Worm (Caenorhabditis elegans): ENCODE measurements around the gene mib-1.

Gene mib-1

ce11 chrIII:11290554-11290953 lies at the start of gene mib-1, which contains the start of the genes gly-9 and smc-3:
mib-1 (minus strand) TSS chrIII:11290676.
gly-9 (minus strand) TSS chrIII:11290580.
smc-3 (plus strand) TSS chrIII:11290904.
- no peak for TF ChIP-seq pha-4 (tag; optimal IDR thresholded peaks at IDR 0.05)
- TF ChIP-seq ces-1 (GFP tag; optimal IDR thresholded peaks at IDR 0.05): peak; percentile 5
- TF ChIP-seq lin-13 (tag; optimal IDR thresholded peaks at IDR 0.05): peak; percentile 18
- TF ChIP-seq lsy-2 (tag; optimal IDR thresholded peaks at IDR 0.05): peak; percentile 6
- TF ChIP-seq nhr-237 (tag; optimal IDR thresholded peaks at IDR 0.05): peak; percentile 24
- TF ChIP-seq flh-1 (GFP tag; optimal IDR thresholded peaks at IDR 0.05): no peak

- TF ChIP-seq ztf-11 (tag; optimal IDR thresholded peaks at IDR 0.05): no peak
- TF ChIP-seq zip-8 (tag; optimal IDR thresholded peaks at IDR 0.05): no peak
- no peak for TF ChIP-seq lsy-2 (tag; optimal IDR thresholded peaks at IDR 0.05)
- TF ChIP-seq sem-2 (GFP tag; optimal IDR thresholded peaks at IDR 0.05): no peak
- TF ChIP-seq cnd-1 (tag; optimal IDR thresholded peaks at IDR 0.05): no peak
- TF ChIP-seq unc-39 (tag; optimal IDR thresholded peaks at IDR 0.05): no peak
- no peak for TF ChIP-seq tbx-8 (GFP tag; optimal IDR thresholded peaks at IDR 0.05)
- TF ChIP-seq unc-62 (GFP tag; optimal IDR thresholded peaks at IDR 0.05): no peak
- TF ChIP-seq mls-2 (tag; optimal IDR thresholded peaks at IDR 0.05): no peak
- no peak for TF ChIP-seq ceh-39 (tag; optimal IDR thresholded peaks at IDR 0.05)
- TF ChIP-seq snpc-4 (tag; optimal IDR thresholded peaks at IDR 0.05): no peak
- no peak for TF ChIP-seq elt-3 (tag; optimal IDR thresholded peaks at IDR 0.05)
- no peak for TF ChIP-seq mep-1 (tag; optimal IDR thresholded peaks at IDR 0.05)
- TF ChIP-seq flh-1 (GFP tag; optimal IDR thresholded peaks at IDR 0.05): no peak
- TF ChIP-seq ces-1 (GFP tag; optimal IDR thresholded peaks at IDR 0.05): no peak
- no peak for TF ChIP-seq lin-32 (GFP tag; optimal IDR thresholded peaks at IDR 0.05)
- TF ChIP-seq sptf-1 (tag; optimal IDR thresholded peaks at IDR 0.05): no peak
- TF ChIP-seq lin-13 (tag; optimal IDR thresholded peaks at IDR 0.05): no peak
- no peak for TF ChIP-seq nhr-12 (tag; optimal IDR thresholded peaks at IDR 0.05)
- no peak for TF ChIP-seq elt-1 (tag; optimal IDR thresholded peaks at IDR 0.05; ENCODE audit: borderline replicate concordance, insufficient read depth)
Measured at ce11 chrIII:11337627-11338026, 47.2 kb upstream of the mib-1 start.

- no peak for TF ChIP-seq nhr-12 (tag; optimal IDR thresholded peaks at IDR 0.05)
- no peak for TF ChIP-seq ztf-11 (tag; optimal IDR thresholded peaks at IDR 0.05)
- no peak for TF ChIP-seq drap-1 (GFP tag; optimal IDR thresholded peaks at IDR 0.05)
- TF ChIP-seq ceh-39 (tag; optimal IDR thresholded peaks at IDR 0.05): no peak
- no peak for TF ChIP-seq lin-13 (tag; optimal IDR thresholded peaks at IDR 0.05)
- no peak for TF ChIP-seq hlh-1 (tag; optimal IDR thresholded peaks at IDR 0.05)
- no peak for TF ChIP-seq snpc-4 (tag; optimal IDR thresholded peaks at IDR 0.05)
- TF ChIP-seq tbx-8 (GFP tag; optimal IDR thresholded peaks at IDR 0.05): no peak
- TF ChIP-seq unc-39 (tag; optimal IDR thresholded peaks at IDR 0.05): no peak
- no peak for TF ChIP-seq elt-1 (tag; optimal IDR thresholded peaks at IDR 0.05; ENCODE audit: borderline replicate concordance, insufficient read depth)
- no peak for TF ChIP-seq ces-1 (GFP tag; optimal IDR thresholded peaks at IDR 0.05)
- TF ChIP-seq unc-62 (GFP tag; optimal IDR thresholded peaks at IDR 0.05): no peak
- TF ChIP-seq nhr-76 (tag; optimal IDR thresholded peaks at IDR 0.05): no peak
- no peak for TF ChIP-seq blmp-1 (tag; optimal IDR thresholded peaks at IDR 0.05)
- no peak for TF ChIP-seq cnd-1 (tag; optimal IDR thresholded peaks at IDR 0.05)
- no peak for TF ChIP-seq elt-3 (tag; optimal IDR thresholded peaks at IDR 0.05)
- no peak for TF ChIP-seq sptf-1 (tag; optimal IDR thresholded peaks at IDR 0.05)
Measured at ce11 chrIII:11336072-11336471, 45.6 kb upstream of the mib-1 start.

ce11 chrIII:11334346-11334745 lies 43.9 kb upstream of the mib-1 start:
- TF ChIP-seq ces-1 (GFP tag; optimal IDR thresholded peaks at IDR 0.05) (peak; percentile 35), unc-62 (GFP tag; optimal IDR thresholded peaks at IDR 0.05) (no peak)

ce11 chrIII:11333032-11333732 lies 42.7 kb upstream of the mib-1 start, which contains the start of gene T28D6.5:
T28D6.5 (plus strand) TSS chrIII:11333682.
- TF ChIP-seq ces-1 (GFP tag; optimal IDR thresholded peaks at IDR 0.05) (peak; percentile 78), M03D4.4 (tag; optimal IDR thresholded peaks at IDR 0.05) (no peak)

ce11 chrIII:11332306-11332705 lies 41.8 kb upstream of the mib-1 start:
- TF ChIP-seq blmp-1 (tag; optimal IDR thresholded peaks at IDR 0.05): no peak
